Fruit fly (Drosophila melanogaster) whole organism, embryonic: ENCODE measurements around the gene CG7564.

Source experiments
- Asciz ChIP-seq: fragments of 200-800 bp; sonication (Bioruptor generic); optimal IDR thresholded peaks from 2 replicates; lab custom pipeline; 2017; ENCODE audit warnings: missing biosample characterization, mild to moderate bottlenecking, missing genetic modification characterization, missing genetic modification reagents
- Awh ChIP-seq: fragments of 200-800 bp; sonication (Bioruptor generic); IDR thresholded peaks from 2 replicates; pipeline ENCODE4, ENCODE4 v1.3.6; 2022; ENCODE audit warnings: missing biosample characterization, missing genetic modification characterization
- Bteb2 ChIP-seq: fragments of 200-800 bp; sonication (Bioruptor generic); optimal IDR thresholded peaks from 2 replicates; lab custom pipeline; 2016; ENCODE audit warnings: missing biosample characterization, missing genetic modification characterization
- CG1024 ChIP-seq: fragments of 200-800 bp; sonication (Bioruptor generic); IDR thresholded peaks from 2 replicates; pipeline ENCODE4 v1.3.6; 2022; ENCODE audit warnings: missing biosample characterization, missing genetic modification characterization
- CG13287 ChIP-seq: fragments of 200-800 bp; sonication (Bioruptor generic); IDR thresholded peaks from 2 replicates; pipeline ENCODE4 v1.3.6; 2022; ENCODE audit warnings: missing biosample characterization, missing genetic modification characterization; ENCODE audit not compliant: partially characterized antibody
- CG14710 ChIP-seq: fragments of 200-800 bp; sonication (Bioruptor generic); optimal IDR thresholded peaks from 3 replicates; lab custom pipeline; 2019; ENCODE audit warnings: missing biosample characterization, mild to moderate bottlenecking, missing genetic modification characterization, moderate library complexity
- CG15011 ChIP-seq: fragments of 200-800 bp; sonication (Bioruptor generic); optimal IDR thresholded peaks from 3 replicates; lab custom pipeline; 2018; ENCODE audit warnings: missing biosample characterization, mild to moderate bottlenecking, missing genetic modification characterization
- CG15073 ChIP-seq: fragments of 200-800 bp; sonication (Bioruptor generic); optimal IDR thresholded peaks from 2 replicates; lab custom pipeline; 2016; ENCODE audit warnings: missing biosample characterization, missing genetic modification characterization
- CG15601 ChIP-seq: fragments of 200-800 bp; sonication (Bioruptor generic); optimal IDR thresholded peaks from 3 replicates; lab custom pipeline; 2019; ENCODE audit warnings: missing biosample characterization, mild to moderate bottlenecking, missing genetic modification characterization, moderate library complexity
- CG16813 ChIP-seq: fragments of 200-800 bp; sonication (Bioruptor generic); IDR thresholded peaks from 3 replicates; pipeline ENCODE4 v1.3.6; 2022; ENCODE audit warnings: missing biosample characterization, missing genetic modification characterization; ENCODE audit not compliant: partially characterized antibody
- CG17359 ChIP-seq: fragments of 200-800 bp; sonication (Bioruptor generic); optimal IDR thresholded peaks from 3 replicates; lab custom pipeline; 2018; ENCODE audit warnings: missing biosample characterization, mild to moderate bottlenecking, missing genetic modification characterization, moderate library complexity
- CG17568 ChIP-seq: fragments of 200-800 bp; sonication (Bioruptor generic); optimal IDR thresholded peaks from 2 replicates; lab custom pipeline; 2018; ENCODE audit warnings: missing biosample characterization, mild to moderate bottlenecking, missing genetic modification characterization, moderate library complexity
- CG17612 ChIP-seq: fragments of 200-800 bp; sonication (Bioruptor generic); IDR thresholded peaks from 2 replicates; pipeline ENCODE4 v1.3.6; 2022; ENCODE audit warnings: missing biosample characterization, missing genetic modification characterization
- CG17829 ChIP-seq: fragments of 200-800 bp; optimal IDR thresholded peaks from 2 replicates; lab custom pipeline; 2019; ENCODE audit warnings: missing biosample characterization, mild to moderate bottlenecking, missing genetic modification characterization, moderate library complexity
- CG18011 ChIP-seq: fragments of 200-800 bp; sonication (Bioruptor generic); optimal IDR thresholded peaks from 2 replicates; lab custom pipeline; 2017; ENCODE audit warnings: missing biosample characterization, missing genetic modification characterization, mild to moderate bottlenecking, moderate library complexity, missing genotype
- CG18599 ChIP-seq: fragments of 200-800 bp; sonication (Bioruptor generic); optimal IDR thresholded peaks from 3 replicates; lab custom pipeline; 2017; ENCODE audit warnings: missing biosample characterization, missing genetic modification characterization, mild to moderate bottlenecking, moderate library complexity, missing genetic modification reagents
- CG2678 ChIP-seq: fragments of 200-800 bp; sonication (Bioruptor generic); optimal IDR thresholded peaks from 3 replicates; lab custom pipeline; 2019; ENCODE audit warnings: missing biosample characterization, mild to moderate bottlenecking, missing genetic modification characterization, moderate library complexity
- CG30403 ChIP-seq: fragments of 200-800 bp; sonication (Bioruptor generic); optimal IDR thresholded peaks from 3 replicates; lab custom pipeline; 2016; ENCODE audit warnings: missing biosample characterization, missing genetic modification characterization
- CG32767 ChIP-seq: fragments of 200-800 bp; sonication (Bioruptor generic); IDR thresholded peaks from 2 replicates; pipeline ENCODE4 v1.3.6; 2022; ENCODE audit warnings: missing biosample characterization, missing genetic modification characterization
- CG33213 ChIP-seq: fragments of 200-800 bp; sonication (Bioruptor generic); optimal IDR thresholded peaks from 3 replicates; lab custom pipeline; 2016; ENCODE audit warnings: missing biosample characterization, missing genetic modification characterization
- CG4360 ChIP-seq: fragments of 200-800 bp; sonication (Bioruptor generic); IDR thresholded peaks from 2 replicates; pipeline ENCODE4 v1.3.6; 2022; ENCODE audit warnings: missing biosample characterization, missing genetic modification characterization
- CG8388 ChIP-seq: fragments of 200-800 bp; sonication (Bioruptor generic); optimal IDR thresholded peaks from 2 replicates; lab custom pipeline; 2019; ENCODE audit warnings: missing biosample characterization, mild to moderate bottlenecking, missing genetic modification characterization, moderate library complexity
- CG8765 ChIP-seq: fragments of 200-800 bp; sonication (Bioruptor generic); IDR thresholded peaks from 2 replicates; pipeline ENCODE4 v1.3.6; 2022; ENCODE audit warnings: missing biosample characterization, missing genetic modification characterization
- CG9727 ChIP-seq: fragments of 200-800 bp; sonication (Bioruptor generic); optimal IDR thresholded peaks from 3 replicates; lab custom pipeline; 2017; ENCODE audit warnings: missing biosample characterization, mild to moderate bottlenecking, missing genetic modification characterization
- CoRest ChIP-seq: fragments of 200-800 bp; sonication (Bioruptor generic); optimal IDR thresholded peaks from 3 replicates; lab custom pipeline; 2018; ENCODE audit warnings: missing biosample characterization, mild to moderate bottlenecking, missing genetic modification characterization, moderate library complexity
- E2f1 ChIP-seq: fragments of 200-800 bp; sonication (Bioruptor generic); IDR thresholded peaks from 2 replicates; pipeline ENCODE4 v1.3.6; 2022; ENCODE audit warnings: missing biosample characterization, missing genetic modification characterization
- Ets97D ChIP-seq: fragments of 200-800 bp; sonication (Bioruptor generic); optimal IDR thresholded peaks from 3 replicates; lab custom pipeline; 2016; ENCODE audit warnings: missing biosample characterization, missing genetic modification characterization
- Hsf ChIP-seq: fragments of 200-800 bp; sonication (Bioruptor generic); optimal IDR thresholded peaks from 3 replicates; lab custom pipeline; 2016; ENCODE audit warnings: missing biosample characterization, missing genetic modification characterization
- Max ChIP-seq: fragments of 200-800 bp; sonication (Bioruptor generic); optimal IDR thresholded peaks from 2 replicates; lab custom pipeline; 2016; ENCODE audit warnings: missing biosample characterization, mild to moderate bottlenecking, missing genetic modification characterization
- Sox100B ChIP-seq: fragments of 200-800 bp; sonication (Bioruptor generic); optimal IDR thresholded peaks from 3 replicates; lab custom pipeline; 2018; ENCODE audit warnings: missing biosample characterization, mild to moderate bottlenecking, missing genetic modification characterization
- Usf ChIP-seq: fragments of 200-800 bp; sonication (Bioruptor generic); optimal IDR thresholded peaks from 2 replicates; lab custom pipeline; 2017; ENCODE audit warnings: missing genotype, missing biosample characterization, missing genetic modification characterization
- abd-A ChIP-seq: fragments of 200-800 bp; sonication (Bioruptor generic); optimal IDR thresholded peaks from 3 replicates; lab custom pipeline; 2019; ENCODE audit warnings: missing biosample characterization, mild to moderate bottlenecking, missing genetic modification characterization, moderate library complexity
- aop ChIP-seq: fragments of 200-800 bp; sonication (Bioruptor generic); IDR thresholded peaks from 2 replicates; pipeline ENCODE4 v1.3.6; 2022; ENCODE audit warnings: missing biosample characterization, missing genetic modification characterization
- bbx ChIP-seq: fragments of 200-800 bp; sonication (Bioruptor generic); IDR thresholded peaks from 2 replicates; pipeline ENCODE4 v1.3.6; 2022; ENCODE audit warnings: missing biosample characterization, missing genetic modification characterization; ENCODE audit not compliant: partially characterized antibody
- chm ChIP-seq: fragments of 200-800 bp; sonication (Bioruptor generic); IDR thresholded peaks from 2 replicates; pipeline ENCODE4 v1.3.6; 2022; ENCODE audit warnings: missing biosample characterization, missing genetic modification characterization
- da ChIP-seq: fragments of 200-800 bp; sonication (Bioruptor generic); optimal IDR thresholded peaks from 2 replicates; lab custom pipeline; 2016; ENCODE audit warnings: missing biosample characterization, missing genetic modification characterization
- dysf ChIP-seq: fragments of 200-800 bp; sonication (Bioruptor generic); IDR thresholded peaks from 3 replicates; pipeline ENCODE4 v1.3.6; 2022; ENCODE audit warnings: missing biosample characterization, missing genetic modification characterization
- en ChIP-seq: fragments of 200-800 bp; sonication (Bioruptor generic); optimal IDR thresholded peaks from 2 replicates; lab custom pipeline; 2016; ENCODE audit warnings: missing biosample characterization, missing genetic modification characterization
- ewg ChIP-seq: fragments of 200-800 bp; sonication (Bioruptor generic); optimal IDR thresholded peaks from 3 replicates; lab custom pipeline; 2017; ENCODE audit warnings: mild to moderate bottlenecking, missing biosample characterization, missing genetic modification reagents, missing genetic modification characterization
- exex ChIP-seq: fragments of 200-800 bp; sonication (Bioruptor generic); optimal IDR thresholded peaks from 4 replicates; lab custom pipeline; 2018; ENCODE audit warnings: missing biosample characterization, mild to moderate bottlenecking, missing genetic modification characterization, moderate library complexity
- gsb ChIP-seq: fragments of 200-800 bp; sonication (Bioruptor generic); IDR thresholded peaks from 2 replicates; pipeline ENCODE4 v1.3.6; 2022; ENCODE audit warnings: missing biosample characterization, missing genetic modification characterization
- lola ChIP-seq, 3 experiments: fragments of >200 bp in 2 of 3; fragments of 200-800 bp in 1 of 3; sonication (Bioruptor generic) in 1 of 3; optimal IDR thresholded peaks; 2 replicates each; lab custom pipeline; 2017 to 2019; ENCODE audit warnings: missing biosample characterization in 3 of 3, missing genetic modification characterization in 3 of 3, mild to moderate bottlenecking in 1 of 3, moderate library complexity in 1 of 3
- org-1 ChIP-seq: fragments of 200-800 bp; sonication (Bioruptor generic); optimal IDR thresholded peaks from 2 replicates; lab custom pipeline; 2017; ENCODE audit warnings: missing biosample characterization, missing genetic modification characterization
- pita ChIP-seq: fragments of 200-800 bp; sonication (Bioruptor generic); optimal IDR thresholded peaks from 2 replicates; lab custom pipeline; 2017; ENCODE audit warnings: missing biosample characterization, mild to moderate bottlenecking, missing genetic modification characterization
- row ChIP-seq: fragments of 200-800 bp; sonication (Bioruptor generic); IDR thresholded peaks from 3 replicates; pipeline ENCODE4 v1.3.6; 2022; ENCODE audit warnings: missing biosample characterization, missing genetic modification characterization
- salm ChIP-seq: fragments of 200-800 bp; sonication (Bioruptor generic); optimal IDR thresholded peaks from 2 replicates; lab custom pipeline; 2018; ENCODE audit warnings: missing biosample characterization, mild to moderate bottlenecking, missing genetic modification characterization
- tio ChIP-seq: fragments of 200-800 bp; sonication (Bioruptor generic); optimal IDR thresholded peaks from 2 replicates; lab custom pipeline; 2017; ENCODE audit warnings: missing biosample characterization, missing genetic modification characterization, inconsistent platforms
- unpg ChIP-seq: fragments of 200-800 bp; sonication (Bioruptor generic); optimal IDR thresholded peaks from 3 replicates; lab custom pipeline; 2018; ENCODE audit warnings: missing biosample characterization, mild to moderate bottlenecking, missing genetic modification characterization, moderate library complexity
- vvl ChIP-seq: fragments of 200-800 bp; sonication (Bioruptor generic); IDR thresholded peaks from 2 replicates; pipeline ENCODE4 v1.3.6; 2022; ENCODE audit warnings: missing biosample characterization, missing genetic modification characterization
- zfh1 ChIP-seq: fragments of 200-800 bp; sonication (Bioruptor generic); IDR thresholded peaks from 3 replicates; pipeline ENCODE4 v1.3.6; 2022; ENCODE audit warnings: missing biosample characterization, missing genetic modification characterization

The CG7564 gene

DNA sequence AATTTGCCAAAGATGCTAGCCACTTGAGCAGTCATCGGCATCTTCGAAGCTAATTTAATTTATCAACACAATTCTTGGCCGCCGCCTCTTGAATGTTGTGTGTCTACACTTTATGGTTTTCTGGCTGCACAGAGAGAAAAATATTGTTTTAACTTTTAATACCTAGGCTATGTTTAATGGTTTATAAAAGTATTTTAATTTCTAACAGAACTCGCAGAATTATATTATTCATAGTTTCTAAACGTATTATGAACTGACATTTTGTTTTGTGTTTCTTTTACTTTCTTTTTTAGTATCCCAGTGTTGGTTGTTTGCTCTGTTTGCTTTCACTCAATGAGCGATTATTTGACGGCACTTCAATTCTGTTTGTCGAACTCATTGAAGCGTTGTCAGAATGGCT, 18.1 kb downstream of the CG7564 start (continued):
- no peak for TF ChIP-seq tio (GFP tag; lab: Kevin White, UChicago)
- peak; percentile 41 for TF ChIP-seq CG14710 (tag; lab: Kevin White, UChicago)
- peak; percentile 16 for TF ChIP-seq salm
- TF ChIP-seq CG17612 (GFP tag; lab: Robert Waterston, UW), result no peak
- peak; percentile 42 for TF ChIP-seq CoRest (tag; lab: Kevin White, UChicago)
- TF ChIP-seq CG17568 (GFP tag; lab: Kevin White, UChicago), result no peak
- TF ChIP-seq CG30403 (GFP tag; lab: Kevin White, UChicago), result peak; percentile 45
- peak; percentile 46; the same call in 1 of the 2 replicates for TF ChIP-seq CG32767
- peak; percentile 54 for TF ChIP-seq CG8388
- no peak for TF ChIP-seq pita (GFP tag; lab: Kevin White, UChicago)
- TF ChIP-seq chm (GFP tag; lab: Robert Waterston, UW), result peak; percentile 47; the same call in 1 of the 2 replicates
- peak; percentile 4 for TF ChIP-seq CG15073 (GFP tag; lab: Kevin White, UChicago)
- TF ChIP-seq CG18599 (GFP tag; lab: Kevin White, UChicago), result peak; percentile 3
- peak; percentile 69 for TF ChIP-seq CG2678
- TF ChIP-seq CG8765 (GFP tag; lab: Robert Waterston, UW), result no peak
- TF ChIP-seq Max, result no peak
- no peak for TF ChIP-seq aop
- peak; percentile 49 for TF ChIP-seq CG15601 (tag; lab: Kevin White, UChicago)
- no peak for TF ChIP-seq en (GFP tag; lab: Kevin White, UChicago)
- TF ChIP-seq Hsf (GFP tag; lab: Kevin White, UChicago), result peak; percentile 36
- TF ChIP-seq CG17359 (tag; lab: Kevin White, UChicago), result peak; percentile 59
- peak; percentile 44; the same call in 1 of the 2 replicates for TF ChIP-seq vvl (GFP tag; lab: Robert Waterston, UW)
- TF ChIP-seq da, result no peak
- TF ChIP-seq CG18011 (GFP tag; lab: Kevin White, UChicago), result no peak
- no peak for TF ChIP-seq Usf (GFP tag; lab: Kevin White, UChicago)
- TF ChIP-seq dysf (GFP tag; lab: Robert Waterston, UW), result 0 out of 3 replicates have a peak, but pooled peaks have one; percentile 36
- peak; percentile 7 for TF ChIP-seq CG17829 (tag; lab: Kevin White, UChicago)
- peak; percentile 34 for TF ChIP-seq CG9727
- TF ChIP-seq org-1, result no peak
- 0 out of 2 replicates have a peak, but pooled peaks have one; percentile 4 for TF ChIP-seq CG1024 (GFP tag; lab: Robert Waterston, UW)
- peak; percentile 7 for TF ChIP-seq ewg (GFP tag; lab: Kevin White, UChicago)
- TF ChIP-seq CG16813 (GFP tag; lab: Robert Waterston, UW), result no peak
- peak; percentile 44 for TF ChIP-seq Asciz
- peak; percentile 57 for TF ChIP-seq unpg (GFP tag; lab: Kevin White, UChicago)
- no peak for TF ChIP-seq Ets97D (GFP tag; lab: Kevin White, UChicago)
- no peak for TF ChIP-seq CG13287 (GFP tag; lab: Robert Waterston, UW)
- 0 out of 2 replicates have a peak, but pooled peaks have one; percentile 21 for TF ChIP-seq E2f1 (GFP tag; lab: Robert Waterston, UW)
- TF ChIP-seq Sox100B, result peak; percentile 28
- TF ChIP-seq zfh1, result peak; percentile 51; the same call in 1 of the 3 replicates
- TF ChIP-seq CG15011, result peak; percentile 11
- no peak for TF ChIP-seq bbx (GFP tag; lab: Robert Waterston, UW)
- TF ChIP-seq Bteb2 (GFP tag; lab: Kevin White, UChicago), result no peak
- no peak for TF ChIP-seq CG33213 (GFP tag; lab: Kevin White, UChicago)
- TF ChIP-seq gsb (GFP tag; lab: Robert Waterston, UW), result no peak
- peak; percentile 58 for TF ChIP-seq row
- peak; percentile 17 for TF ChIP-seq abd-A (tag; lab: Kevin White, UChicago)
- TF ChIP-seq exex (tag; lab: Kevin White, UChicago), result no peak
- no peak for TF ChIP-seq CG4360
- TF ChIP-seq lola (GFP tag; optimal IDR thresholded peaks at IDR 0.05; lab: Kevin White, UChicago), result peak in 1 of 3 experiments; percentile 40
- 0 out of 2 replicates have a peak, but pooled peaks have one; percentile 46 for TF ChIP-seq Awh (GFP tag; lab: Robert Waterston, UW)
